Fruit fly (Drosophila melanogaster) whole organism, embryonic: ENCODE data around the gene Ktch.

Experiments used
- Adf1 ChIP-seq: fragments of 200-800 bp; sonication (Bioruptor generic); IDR thresholded peaks from 2 replicates; pipeline ENCODE4 v1.3.6; 2022; ENCODE audit warnings: missing biosample characterization, missing genetic modification characterization
- Bgb ChIP-seq: fragments of 200-800 bp; sonication (Bioruptor generic); IDR thresholded peaks from 2 replicates; pipeline ENCODE4 v1.3.6; 2022; ENCODE audit warnings: missing biosample characterization, missing genetic modification characterization; ENCODE audit not compliant: partially characterized antibody
- CG10366 ChIP-seq: fragments of 200-800 bp; sonication (Bioruptor generic); IDR thresholded peaks from 2 replicates; pipeline ENCODE4 v1.3.6; 2022; ENCODE audit warnings: missing biosample characterization, missing genetic modification characterization
- CG1233 ChIP-seq: fragments of 200-800 bp; sonication (Bioruptor generic); optimal IDR thresholded peaks from 4 replicates; lab custom pipeline; 2018; ENCODE audit warnings: missing biosample characterization, mild to moderate bottlenecking, missing genetic modification characterization
- CG15269 ChIP-seq: fragments of 200-800 bp; sonication (Bioruptor generic); optimal IDR thresholded peaks from 2 replicates; lab custom pipeline; 2018; ENCODE audit warnings: missing biosample characterization, mild to moderate bottlenecking, missing genetic modification characterization, moderate library complexity
- CG15696 ChIP-seq: fragments of 200-800 bp; sonication (Bioruptor generic); optimal IDR thresholded peaks from 2 replicates; lab custom pipeline; 2019; ENCODE audit warnings: missing biosample characterization, mild to moderate bottlenecking, missing genetic modification characterization, moderate library complexity
- CG16863 ChIP-seq: fragments of 200-800 bp; sonication (Bioruptor generic); optimal IDR thresholded peaks from 3 replicates; lab custom pipeline; 2016; ENCODE audit warnings: missing biosample characterization, missing genetic modification characterization
- CG31365 ChIP-seq: fragments of 200-800 bp; sonication (Bioruptor generic); optimal IDR thresholded peaks from 2 replicates; lab custom pipeline; 2018; ENCODE audit warnings: missing biosample characterization, mild to moderate bottlenecking, missing genetic modification characterization
- CG33557 ChIP-seq: fragments of 200-800 bp; sonication (Bioruptor generic); optimal IDR thresholded peaks from 2 replicates; lab custom pipeline; 2019; ENCODE audit warnings: missing biosample characterization, mild to moderate bottlenecking, missing genetic modification characterization, moderate library complexity
- CG4820 ChIP-seq: fragments of 200-800 bp; sonication (Bioruptor generic); optimal IDR thresholded peaks from 3 replicates; lab custom pipeline; 2016; ENCODE audit warnings: missing biosample characterization, missing genetic modification characterization
- CG6175 ChIP-seq: fragments of 200-800 bp; sonication (Bioruptor generic); IDR thresholded peaks from 3 replicates; pipeline ENCODE4 v1.3.6; 2022; ENCODE audit warnings: missing biosample characterization, missing genetic modification characterization
- CG6254 ChIP-seq: fragments of 200-800 bp; sonication (Bioruptor generic); optimal IDR thresholded peaks from 3 replicates; lab custom pipeline; 2017; ENCODE audit warnings: mild to moderate bottlenecking, missing biosample characterization, missing genetic modification reagents, missing genetic modification characterization
- CG7745 ChIP-seq: fragments of 200-800 bp; sonication (Bioruptor generic); optimal IDR thresholded peaks from 2 replicates; lab custom pipeline; 2018; ENCODE audit warnings: missing biosample characterization, mild to moderate bottlenecking, missing genetic modification characterization, moderate library complexity
- CG9437 ChIP-seq: fragments of 200-800 bp; sonication (Bioruptor generic); optimal IDR thresholded peaks from 2 replicates; lab custom pipeline; 2018; ENCODE audit warnings: missing biosample characterization, mild to moderate bottlenecking, missing genetic modification characterization
- Deaf1 ChIP-seq: fragments of 200-800 bp; optimal IDR thresholded peaks from 3 replicates; lab custom pipeline; 2019; ENCODE audit warnings: missing biosample characterization, mild to moderate bottlenecking, missing genetic modification characterization, moderate library complexity
- Dfd ChIP-seq, 2 experiments: fragments of >200 bp; optimal IDR thresholded peaks; 2 replicates each; lab custom pipeline; 2017; ENCODE audit warnings: missing biosample characterization in 2 of 2, missing genetic modification characterization in 2 of 2
- Hr51 ChIP-seq, 2 experiments: fragments of 200-800 bp; sonication (Bioruptor generic); optimal IDR thresholded peaks; 2 replicates in 1 of 2; 3 replicates in 1 of 2; lab custom pipeline; 2016 to 2018; ENCODE audit warnings: missing biosample characterization in 2 of 2, missing genetic modification characterization in 2 of 2, mild to moderate bottlenecking in 1 of 2, moderate library complexity in 1 of 2
- Jarid2 ChIP-seq: fragments of 200-800 bp; sonication (Bioruptor generic); optimal IDR thresholded peaks from 3 replicates; lab custom pipeline; 2017; ENCODE audit warnings: mild to moderate bottlenecking, missing biosample characterization, missing genetic modification reagents, missing genetic modification characterization
- Lpt ChIP-seq: fragments of >200 bp; optimal IDR thresholded peaks from 2 replicates; lab custom pipeline; 2018; ENCODE audit warnings: missing biosample characterization, missing genetic modification characterization
- Mad ChIP-seq: fragments of 200-800 bp; sonication (Bioruptor generic); optimal IDR thresholded peaks from 2 replicates; lab custom pipeline; 2016; ENCODE audit warnings: missing biosample characterization, missing genetic modification characterization
- NfI ChIP-seq: fragments of 200-800 bp; sonication (Bioruptor generic); optimal IDR thresholded peaks from 3 replicates; lab custom pipeline; 2018; ENCODE audit warnings: missing biosample characterization, mild to moderate bottlenecking, missing genetic modification characterization, moderate library complexity
- Ravus ChIP-seq: fragments of 200-800 bp; sonication (Bioruptor generic); IDR thresholded peaks from 2 replicates; pipeline ENCODE4 v1.3.6; 2022; ENCODE audit warnings: missing biosample characterization, missing genetic modification characterization
- Sry-β ChIP-seq: fragments of 200-800 bp; sonication (Bioruptor generic); optimal IDR thresholded peaks from 2 replicates; lab custom pipeline; 2018; ENCODE audit warnings: missing biosample characterization, mild to moderate bottlenecking, missing genetic modification characterization, moderate library complexity
- Trl ChIP-seq, 3 experiments: fragments of >200 bp in 2 of 3; fragments of 200-800 bp in 1 of 3; sonication (Bioruptor generic) in 1 of 3; optimal IDR thresholded peaks; 2 replicates in 1 of 3; 3 replicates in 2 of 3; lab custom pipeline; 2016 to 2017; ENCODE audit warnings: missing biosample characterization in 1 of 3, missing genetic modification characterization in 1 of 3
- cad ChIP-seq: fragments of >200 bp; optimal IDR thresholded peaks from 2 replicates; lab custom pipeline; 2017; ENCODE audit warnings: missing biosample characterization, missing genetic modification characterization
- cwo ChIP-seq: fragments of 200-800 bp; sonication (Bioruptor generic); optimal IDR thresholded peaks from 3 replicates; lab custom pipeline; 2017; ENCODE audit warnings: missing biosample characterization, missing genetic modification characterization, mild to moderate bottlenecking, moderate library complexity, missing genetic modification reagents
- dmrt99B ChIP-seq: fragments of 200-800 bp; sonication (Bioruptor generic); optimal IDR thresholded peaks from 2 replicates; lab custom pipeline; 2018; ENCODE audit warnings: missing biosample characterization, mild to moderate bottlenecking, missing genetic modification characterization, moderate library complexity
- fru ChIP-seq: fragments of >200 bp; optimal IDR thresholded peaks from 2 replicates; lab custom pipeline; 2017
- mirr ChIP-seq: fragments of 200-800 bp; sonication (Bioruptor generic); optimal IDR thresholded peaks from 3 replicates; lab custom pipeline; 2018; ENCODE audit warnings: missing biosample characterization, mild to moderate bottlenecking, missing genetic modification characterization
- nerfin-2 ChIP-seq: fragments of 200-800 bp; sonication (Bioruptor generic); IDR thresholded peaks from 2 replicates; pipeline ENCODE4 v1.3.6; 2022; ENCODE audit warnings: missing biosample characterization, missing genetic modification characterization; ENCODE audit not compliant: partially characterized antibody
- pita ChIP-seq: fragments of 200-800 bp; sonication (Bioruptor generic); optimal IDR thresholded peaks from 2 replicates; lab custom pipeline; 2017; ENCODE audit warnings: missing biosample characterization, mild to moderate bottlenecking, missing genetic modification characterization
- prd ChIP-seq, 3 experiments: fragments of >200 bp in 2 of 3; fragments of 200-800 bp in 1 of 3; sonication (Bioruptor generic) in 1 of 3; optimal IDR thresholded peaks in 2 of 3; IDR thresholded peaks in 1 of 3; 2 replicates in 2 of 3; 3 replicates in 1 of 3; pipeline versions ENCODE4 v1.3.6 to Lab custom; 2017 to 2022; ENCODE audit warnings: missing biosample characterization in 1 of 3, missing genetic modification characterization in 1 of 3
- sd ChIP-seq: fragments of 200-800 bp; sonication (Bioruptor generic); optimal IDR thresholded peaks from 3 replicates; lab custom pipeline; 2018; ENCODE audit warnings: missing biosample characterization, mild to moderate bottlenecking, missing genetic modification characterization, moderate library complexity
- sna ChIP-seq: fragments of 200-800 bp; sonication (Bioruptor generic); IDR thresholded peaks from 2 replicates; pipeline ENCODE4 v1.3.6; 2022; ENCODE audit warnings: missing biosample characterization, missing genetic modification characterization; ENCODE audit not compliant: partially characterized antibody
- tup ChIP-seq: fragments of 200-800 bp; sonication (Bioruptor generic); optimal IDR thresholded peaks from 2 replicates; lab custom pipeline; 2016; ENCODE audit warnings: missing biosample characterization, mild to moderate bottlenecking, missing genetic modification characterization, moderate library complexity
- wek ChIP-seq: fragments of 200-800 bp; sonication (Bioruptor generic); optimal IDR thresholded peaks from 3 replicates; lab custom pipeline; 2018; ENCODE audit warnings: missing biosample characterization, mild to moderate bottlenecking, missing genetic modification characterization, moderate library complexity

Ktch gene

dm6 chr3R:31109126-31109525 is 21.3 kb downstream of the Ktch start, which contains the start of gene Mayo (continued):
- peak; percentile 61 for TF ChIP-seq sd
- TF ChIP-seq cwo (GFP tag; lab: Kevin White, UChicago) = peak; percentile 14
- peak; percentile 8; the same call in 1 of the 2 replicates for TF ChIP-seq Adf1 (GFP tag; lab: Robert Waterston, UW)
- TF ChIP-seq CG6175 (GFP tag; lab: Robert Waterston, UW) = 0 out of 3 replicates have a peak, but pooled peaks have one; percentile 24

dm6 chr3R:31101069-31101468 is 29.4 kb downstream of the Ktch start, which contains the start of gene CG15553:
CG15553 (minus strand) TSS chr3R:31101169.
- TF ChIP-seq NfI (GFP tag; lab: Kevin White, UChicago) = no peak
- no peak for TF ChIP-seq Dfd (GFP tag; optimal IDR thresholded peaks at IDR 0.05; lab: Kevin White, UChicago)
- no peak for TF ChIP-seq mirr

DNA sequence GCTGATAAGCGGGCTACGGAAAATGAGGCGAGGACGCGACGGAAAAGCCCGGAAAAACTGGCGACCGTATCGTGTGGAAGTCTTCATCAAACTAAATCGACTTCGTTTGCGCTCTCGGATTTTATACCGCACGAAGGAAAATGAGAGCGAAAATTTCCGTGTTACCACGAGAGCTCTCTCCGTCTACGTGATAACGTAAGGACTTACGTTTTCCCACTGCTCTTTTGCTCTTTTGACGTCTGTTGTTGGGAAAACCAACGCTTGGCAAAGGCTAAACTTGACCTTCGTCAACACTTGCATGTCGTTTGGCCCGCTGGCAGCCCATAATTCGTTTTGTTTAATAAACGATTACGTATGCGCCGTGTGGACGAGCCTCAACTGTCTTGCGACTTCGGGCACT is 33.2 kb downstream of the Ktch start, which contains the start of gene CG11317:
Gene CG11317 (minus strand): TSS at position 101 of the 400 bp plus-strand sequence.
- TF ChIP-seq CG7745 (tag; lab: Kevin White, UChicago) (no peak), Jarid2 (GFP tag; lab: Kevin White, UChicago) (peak; percentile 32), CG10366 (GFP tag; lab: Robert Waterston, UW) (no peak), wek (no peak), Ravus (GFP tag; lab: Robert Waterston, UW) (no peak), Trl (optimal IDR thresholded peaks at IDR 0.05; lab: Kevin White, UChicago) (peak; percentile 3 to 27), Trl (GFP tag; optimal IDR thresholded peaks at IDR 0.05; lab: Kevin White, UChicago) (no peak), CG4820 (GFP tag; lab: Kevin White, UChicago) (no peak), nerfin-2 (GFP tag; lab: Robert Waterston, UW) (no peak), CG15696 (no peak), Sry-β (GFP tag; lab: Kevin White, UChicago) (no peak), CG16863 (GFP tag; lab: Kevin White, UChicago) (no peak), CG15269 (tag; lab: Kevin White, UChicago) (no peak), tup (GFP tag; lab: Kevin White, UChicago) (no peak), CG31365 (tag; lab: Kevin White, UChicago) (no peak), sna (no peak), CG6254 (GFP tag; lab: Kevin White, UChicago) (no peak), dmrt99B (no peak), cad (GFP tag; lab: Kevin White, UChicago) (no peak), CG1233 (GFP tag; lab: Kevin White, UChicago) (no peak), pita (no peak), Hr51 (GFP tag; optimal IDR thresholded peaks at IDR 0.05; lab: Kevin White, UChicago) (peak in 1 of 2 experiments; percentile 22), Deaf1 (peak; percentile 88), prd (optimal IDR thresholded peaks at IDR 0.05; lab: Kevin White, UChicago) (no peak), prd (GFP tag; IDR thresholded peaks at IDR 0.05; lab: Robert Waterston, UW) (no peak), Bgb (GFP tag; lab: Robert Waterston, UW) (0 out of 2 replicates have a peak, but pooled peaks have one; percentile 10), fru (no peak), CG9437 (peak; percentile 79), CG33557 (GFP tag; lab: Kevin White, UChicago) (no peak), Mad (GFP tag; lab: Kevin White, UChicago) (no peak), Lpt (GFP tag; lab: Kevin White, UChicago) (no peak)
